Worm (Caenorhabditis elegans) whole organism, L3 larva: ENCODE data around the gene arrd-19.

Experiments used
- R02D3.7 ChIP-seq: fragments of 150-350 bp; optimal IDR thresholded peaks from 2 replicates; lab custom pipeline; 2014; ENCODE audit warnings: missing biosample characterization, missing genetic modification characterization
- egl-27 ChIP-seq: sonication (generic microtip); optimal IDR thresholded peaks from 4 replicates; lab custom pipeline; 2017; ENCODE audit warnings: missing biosample characterization, missing genetic modification reagents, missing genetic modification characterization
- elt-2 ChIP-seq: sonication (generic microtip); optimal IDR thresholded peaks from 2 replicates; lab custom pipeline; 2016; ENCODE audit warnings: missing genetic modification reagents, mild to moderate bottlenecking, missing genetic modification characterization, missing compliant biosample characterization
- fkh-10 ChIP-seq: sonication (generic microtip); optimal IDR thresholded peaks from 2 replicates; lab custom pipeline; 2017; ENCODE audit warnings: missing biosample characterization, missing genetic modification reagents, missing genetic modification characterization
- nhr-77 ChIP-seq: fragments of 150-350 bp; optimal IDR thresholded peaks from 2 replicates; lab custom pipeline; 2014; ENCODE audit warnings: missing biosample characterization, missing genetic modification characterization
- pha-4 ChIP-seq: fragments of 150-350 bp; optimal IDR thresholded peaks from 2 replicates; lab custom pipeline; 2014; ENCODE audit warnings: missing biosample characterization, missing genetic modification reagents, missing genetic modification characterization
- sea-2 ChIP-seq: fragments of 150-350 bp; sonication (generic microtip); optimal IDR thresholded peaks from 4 replicates; lab custom pipeline; 2014; ENCODE audit warnings: missing biosample characterization, missing genetic modification reagents, missing genetic modification characterization
- skn-1 ChIP-seq: fragments of 150-350 bp; optimal IDR thresholded peaks from 2 replicates; lab custom pipeline; 2014; ENCODE audit warnings: missing biosample characterization, missing genetic modification characterization
- unc-62 ChIP-seq: fragments of 150-350 bp; sonication (generic microtip); optimal IDR thresholded peaks from 4 replicates; lab custom pipeline; 2014; ENCODE audit warnings: missing biosample characterization, missing genetic modification reagents, missing genetic modification characterization
- ztf-11 ChIP-seq: fragments of 150-350 bp; optimal IDR thresholded peaks from 2 replicates; lab custom pipeline; 2014; ENCODE audit warnings: missing biosample characterization, missing genetic modification characterization

DNA sequence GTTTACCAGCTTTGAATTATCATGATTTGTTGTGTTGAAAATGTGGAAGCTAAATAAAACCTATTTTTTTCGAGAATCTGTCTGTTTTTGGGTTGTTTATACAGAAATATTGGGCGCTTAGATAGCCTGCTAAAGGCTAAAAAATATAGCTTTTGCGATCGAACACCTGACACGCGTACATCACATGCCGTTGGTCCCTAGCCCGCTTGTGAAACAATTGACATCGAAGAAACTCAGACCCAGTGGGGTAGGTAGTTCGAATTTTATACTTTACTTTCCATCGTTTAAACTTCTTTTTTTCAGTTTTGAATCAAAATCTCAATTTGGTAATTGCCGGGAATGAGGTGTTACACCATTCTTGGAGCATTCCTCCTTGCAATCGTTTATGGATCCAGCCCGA lies 23.7 kb upstream of the arrd-19 start, which contains the start of gene C17B7.4:
- TF ChIP-seq unc-62 (no peak), pha-4 (tag; lab: Kevin White, UChicago) (no peak), egl-27 (tag; lab: Kevin White, UChicago) (no peak), elt-2 (no peak), sea-2 (no peak), fkh-10 (GFP tag; lab: Kevin White, UChicago) (no peak), nhr-77 (no peak), ztf-11 (tag; lab: Kevin White, UChicago) (no peak), R02D3.7 (no peak), skn-1 (tag; lab: Kevin White, UChicago) (no peak)
